Worm (Caenorhabditis elegans) whole organism, young adult: ENCODE results near the gene ins-13.

Source experiments
- Y53G8AR.9 ChIP-seq: fragments of 200-800 bp; sonication (Bioruptor generic); conservative IDR thresholded peaks from 2 replicates; pipeline ENCODE4 v1.3.6; 2022; ENCODE audit warnings: missing genetic modification reagents, missing genetic modification characterization, missing compliant biosample characterization
- ama-1 ChIP-seq, 3 experiments: fragments of 150-350 bp in 1 of 3; sonication (generic microtip) in 2 of 3; optimal IDR thresholded peaks; 2 replicates each; lab custom pipeline; 2014 to 2018; ENCODE audit warnings: missing biosample characterization in 2 of 3, missing genetic modification characterization in 2 of 3, missing genetic modification reagents in 2 of 3
- aptf-3 ChIP-seq: fragments of 200-800 bp; sonication (Bioruptor generic); IDR thresholded peaks from 2 replicates; pipeline ENCODE4 v1.3.6; 2022; ENCODE audit warnings: missing genetic modification characterization, missing compliant biosample characterization
- madf-8 ChIP-seq: fragments of 200-800 bp; sonication (Bioruptor generic); conservative IDR thresholded peaks from 2 replicates; pipeline ENCODE4 v1.3.6; 2022; ENCODE audit warnings: missing genetic modification reagents, missing genetic modification characterization, missing compliant biosample characterization

DNA sequence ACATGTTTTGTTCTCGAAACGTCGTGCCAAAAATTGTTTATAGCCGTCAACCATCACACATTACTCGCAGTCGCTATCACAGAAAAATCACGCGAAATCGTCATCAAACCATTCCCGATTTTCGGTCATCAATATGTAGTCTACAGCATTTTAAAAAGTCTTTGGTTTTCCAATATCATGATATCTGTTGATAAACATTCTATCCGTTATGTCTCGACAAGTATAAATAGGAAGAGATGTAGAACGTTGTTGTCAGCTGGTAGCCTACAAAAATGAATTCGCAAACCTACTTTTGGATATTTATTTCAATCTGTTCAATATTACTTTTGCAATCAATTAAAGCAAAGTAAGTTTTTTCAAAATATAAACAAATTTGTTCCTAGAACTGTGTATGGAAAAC lies 48.3 kb downstream of the ins-13 start, which contains the start of gene F12A10.1:
- TF ChIP-seq aptf-3 (GFP tag; lab: Robert Waterston, UW), result no peak
- no peak for TF ChIP-seq Y53G8AR.9
- no peak for TF ChIP-seq madf-8 (GFP tag; lab: Robert Waterston, UW)
- no peak for TF ChIP-seq ama-1 (optimal IDR thresholded peaks at IDR 0.05; lab: Kevin White, UChicago)
- no peak for TF ChIP-seq ama-1 (GFP tag; optimal IDR thresholded peaks at IDR 0.05; lab: Kevin White, UChicago)
